Fruit fly (Drosophila melanogaster) S2 (cell line): ENCODE data around the gene CG2604.

ENCODE experiments used
- CG8478 ChIP-seq: fragments of >200 bp; optimal IDR thresholded peaks from 2 replicates; lab custom pipeline; 2018
- CTCF ChIP-seq, 2 experiments: fragments of >200 bp; optimal IDR thresholded peaks; 2 replicates each; lab custom pipeline; 2018

DNA sequence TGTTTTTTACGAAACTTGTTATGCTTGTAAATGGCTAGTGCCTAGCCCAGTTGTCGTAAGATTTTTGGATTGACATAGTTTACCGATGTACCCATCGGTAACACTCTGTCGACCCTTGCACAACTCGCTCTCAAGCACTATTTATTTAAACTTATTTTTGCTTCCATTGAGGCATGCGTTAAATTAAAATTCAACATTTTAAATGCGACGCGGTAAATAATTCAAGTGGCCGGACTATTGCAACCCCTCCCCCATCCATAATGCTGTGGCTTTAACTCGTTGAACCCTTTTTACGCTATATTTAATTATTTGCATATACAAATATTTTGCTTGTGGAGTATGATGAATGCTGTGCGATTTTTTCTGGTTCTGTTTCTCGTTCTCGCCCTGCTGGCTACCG is 26.1 kb upstream of the CG2604 start:
- TF ChIP-seq CTCF (optimal IDR thresholded peaks at IDR 0.05; lab: Kevin White, UChicago) = no peak
- no peak for TF ChIP-seq CG8478
